Fruit fly (Drosophila melanogaster): ENCODE results near the gene ND-ACP.

ND-ACP gene

dm6 chr3L:1323136-1323535 lies 6.6 kb upstream of the ND-ACP start (continued):
- TF ChIP-seq lov (optimal IDR thresholded peaks at IDR 0.05) (no peak), lov (GFP tag; IDR thresholded peaks at IDR 0.05) (peak; percentile 44; the same call in 1 of the 3 replicates), jing (GFP tag; optimal IDR thresholded peaks at IDR 0.05) (no peak), CG4404 (GFP tag; IDR thresholded peaks at IDR 0.05) (no peak), tx (GFP tag; optimal IDR thresholded peaks at IDR 0.05) (peak; percentile 56), Hmx (GFP tag; optimal IDR thresholded peaks at IDR 0.05) (no peak), CG32532 (GFP tag; IDR thresholded peaks at IDR 0.05) (peak; percentile 39; the same call in 1 of the 2 replicates), twi (tag; optimal IDR thresholded peaks at IDR 0.05) (peak; percentile 75), sqz (GFP tag; optimal IDR thresholded peaks at IDR 0.05) (peak; percentile 51), Side (GFP tag; optimal IDR thresholded peaks at IDR 0.05) (peak; percentile 66), zfh2 (GFP tag; optimal IDR thresholded peaks at IDR 0.05) (no peak), D (optimal IDR thresholded peaks at IDR 0.05) (no peak), D (GFP tag; optimal IDR thresholded peaks at IDR 0.05) (peak; percentile 65), CG17359 (tag; optimal IDR thresholded peaks at IDR 0.05) (peak; percentile 64), Gsc (GFP tag; IDR thresholded peaks at IDR 0.05) (no peak), tap (tag; optimal IDR thresholded peaks at IDR 0.05) (peak; percentile 67), Elba2 (GFP tag; optimal IDR thresholded peaks at IDR 0.05) (no peak), amos (GFP tag; IDR thresholded peaks at IDR 0.05; ENCODE audit: partially characterized antibody) (no peak), zf30C (GFP tag; optimal IDR thresholded peaks at IDR 0.05) (peak; percentile 72), Ets97D (GFP tag; optimal IDR thresholded peaks at IDR 0.05) (peak; percentile 14), CG11504 (tag; optimal IDR thresholded peaks at IDR 0.05) (peak; percentile 81), HLH4C (GFP tag; IDR thresholded peaks at IDR 0.05; ENCODE audit: partially characterized antibody) (no peak), ham (GFP tag; IDR thresholded peaks at IDR 0.05) (no peak), sima (GFP tag; optimal IDR thresholded peaks at IDR 0.05) (no peak), Usf (GFP tag; optimal IDR thresholded peaks at IDR 0.05) (peak; percentile 45), CG3281 (GFP tag; optimal IDR thresholded peaks at IDR 0.05) (no peak), CG10543 (GFP tag; optimal IDR thresholded peaks at IDR 0.05) (no peak), Ada2b (GFP tag; IDR thresholded peaks at IDR 0.05) (peak; percentile 30; the same call in 1 of the 2 replicates), run (tag; optimal IDR thresholded peaks at IDR 0.05) (no peak), exex (tag; optimal IDR thresholded peaks at IDR 0.05) (no peak), Eip74EF (GFP tag; optimal IDR thresholded peaks at IDR 0.05) (peak in 1 of 2 experiments; percentile 8), Xrp1 (GFP tag; IDR thresholded peaks at IDR 0.05) (peak; percentile 84), Med (GFP tag) (peak; percentile 81), corto (GFP tag; optimal IDR thresholded peaks at IDR 0.05) (no peak), CG9797 (GFP tag; optimal IDR thresholded peaks at IDR 0.05) (no peak), CG13287 (GFP tag; IDR thresholded peaks at IDR 0.05; ENCODE audit: partially characterized antibody) (no peak), BEAF-32 (GFP tag; optimal IDR thresholded peaks at IDR 0.05) (no peak), dimm (GFP tag; IDR thresholded peaks at IDR 0.05) (no peak), seq (GFP tag; IDR thresholded peaks at IDR 0.05) (no peak), unpg (GFP tag; optimal IDR thresholded peaks at IDR 0.05) (peak; percentile 77), Vsx1 (GFP tag; optimal IDR thresholded peaks at IDR 0.05) (peak; percentile 3), CG4820 (GFP tag; optimal IDR thresholded peaks at IDR 0.05) (peak; percentile 74), klu (GFP tag; IDR thresholded peaks at IDR 0.05) (no peak), luna (GFP tag; optimal IDR thresholded peaks at IDR 0.05) (no peak), CG8924 (tag; optimal IDR thresholded peaks at IDR 0.05) (peak; percentile 78), TFAM (GFP tag; optimal IDR thresholded peaks at IDR 0.05) (peak; percentile 10), slbo (GFP tag; IDR thresholded peaks at IDR 0.05) (peak; percentile 45; the same call in 1 of the 2 replicates), CG3407 (GFP tag; optimal IDR thresholded peaks at IDR 0.05) (peak; percentile 64), B-H2 (GFP tag; optimal IDR thresholded peaks at IDR 0.05) (no peak), odd (GFP tag; optimal IDR thresholded peaks at IDR 0.05) (peak; percentile 63), ewg (GFP tag; optimal IDR thresholded peaks at IDR 0.05) (peak; percentile 56)
